Worm (Caenorhabditis elegans): Measurements from ENCODE around the gene trpp-9.

trpp-9 gene

ce11 chrX:11546445-11547275 lies 17.1 kb upstream of the trpp-9 start, which contains the start of gene selt-1.1 (continued):
- peak; percentile 39 for TF ChIP-seq ztf-7 (tag; optimal IDR thresholded peaks at IDR 0.05)
- peak; percentile 35 for TF ChIP-seq nhr-77 (tag; optimal IDR thresholded peaks at IDR 0.05)
- TF ChIP-seq nhr-42 (GFP tag; IDR thresholded peaks at IDR 0.05): 0 out of 2 replicates have a peak, but pooled peaks have one; percentile 49
- TF ChIP-seq tra-1 (GFP tag; IDR thresholded peaks at IDR 0.05): peak; percentile 48; the same call in 1 of the 2 replicates
- peak; percentile 14 for TF ChIP-seq spr-1 (tag; optimal IDR thresholded peaks at IDR 0.05)
- peak; percentile 42; the same call in 1 of the 2 replicates for TF ChIP-seq T26A8.4 (GFP tag; IDR thresholded peaks at IDR 0.05)
- TF ChIP-seq unc-62 (GFP tag; optimal IDR thresholded peaks at IDR 0.05 in 1 of 2): peak in 1 of 2 experiments; percentile 19
- no peak for TF ChIP-seq unc-62 (tag; optimal IDR thresholded peaks at IDR 0.05)
- 0 out of 2 replicates have a peak, but pooled peaks have one; percentile 32 for TF ChIP-seq ceh-20 (GFP tag; IDR thresholded peaks at IDR 0.05)
- TF ChIP-seq nhr-237 (tag; optimal IDR thresholded peaks at IDR 0.05): no peak
- TF ChIP-seq mes-2 (tag; optimal IDR thresholded peaks at IDR 0.05; ENCODE audit: poor library complexity, severe bottlenecking): peak; percentile 73
- peak; percentile 77 for TF ChIP-seq mxl-3 (GFP tag; optimal IDR thresholded peaks at IDR 0.05)
- TF ChIP-seq mep-1 (tag; optimal IDR thresholded peaks at IDR 0.05): peak; percentile 84
- TF ChIP-seq arid-1 (GFP tag; conservative IDR thresholded peaks at IDR 0.05): no peak
- no peak for TF ChIP-seq lin-39 (tag; optimal IDR thresholded peaks at IDR 0.05)
- TF ChIP-seq dve-1 (tag; optimal IDR thresholded peaks at IDR 0.05; ENCODE audit: insufficient read depth): peak; percentile 83
- TF ChIP-seq daf-16 (GFP tag; optimal IDR thresholded peaks at IDR 0.05): no peak
- peak; percentile 73 for TF ChIP-seq daf-16 (tag; optimal IDR thresholded peaks at IDR 0.05)
- TF ChIP-seq madf-5 (GFP tag; IDR thresholded peaks at IDR 0.05): 0 out of 4 replicates have a peak, but pooled peaks of 1 of the 2 experiments have one; percentile 4
- TF ChIP-seq daf-12 (tag; optimal IDR thresholded peaks at IDR 0.05): no peak
- TF ChIP-seq nhr-6 (tag; optimal IDR thresholded peaks at IDR 0.05): peak; percentile 97
- TF ChIP-seq lin-38 (GFP tag; IDR thresholded peaks at IDR 0.05): no peak
- TF ChIP-seq hif-1 (tag; optimal IDR thresholded peaks at IDR 0.05): peak in 1 of 2 experiments; percentile 52
- TF ChIP-seq zfp-2 (tag; optimal IDR thresholded peaks at IDR 0.05): no peak
- TF ChIP-seq nhr-102 (tag; optimal IDR thresholded peaks at IDR 0.05): peak; percentile 31
- peak in 1 of 2 experiments; percentile 73 for TF ChIP-seq mdl-1 (tag; optimal IDR thresholded peaks at IDR 0.05)
- TF ChIP-seq F10B5.3 (tag; optimal IDR thresholded peaks at IDR 0.05): peak; percentile 44
- 0 out of 2 replicates have a peak, but pooled peaks have one; percentile 52 for TF ChIP-seq madf-9 (GFP tag; conservative IDR thresholded peaks at IDR 0.05)
- TF ChIP-seq pqm-1 (tag; optimal IDR thresholded peaks at IDR 0.05): peak; percentile 22
- TF ChIP-seq lsy-2 (tag; optimal IDR thresholded peaks at IDR 0.05): peak in 1 of 2 experiments; percentile 33
- peak; percentile 28 for TF ChIP-seq nhr-25 (tag; optimal IDR thresholded peaks at IDR 0.05; ENCODE audit: borderline replicate concordance, insufficient read depth)
- TF ChIP-seq ceh-62 (tag; optimal IDR thresholded peaks at IDR 0.05): no peak

- TF ChIP-seq nhr-28 (tag; optimal IDR thresholded peaks at IDR 0.05) (peak; percentile 2), daf-16 (GFP tag; optimal IDR thresholded peaks at IDR 0.05) (peak in 1 of 2 experiments; percentile 37), daf-16 (tag; optimal IDR thresholded peaks at IDR 0.05) (no peak), lin-15B (tag; optimal IDR thresholded peaks at IDR 0.05) (no peak), unc-62 (GFP tag; optimal IDR thresholded peaks at IDR 0.05 in 1 of 2) (peak in 1 of 2 experiments; percentile 86), unc-62 (tag; optimal IDR thresholded peaks at IDR 0.05) (no peak), aha-1 (tag) (peak; percentile 63), mxl-3 (GFP tag; optimal IDR thresholded peaks at IDR 0.05) (no peak), skn-1 (tag; optimal IDR thresholded peaks at IDR 0.05) (no peak)
Measured at ce11 chrX:11547442-11548023, 16.2 kb upstream of the trpp-9 start.
